Worm (Caenorhabditis elegans) whole organism, L1 larva: ENCODE measurements around the gene Y39B6A.25.
A peak's percentile ranks its signal among the peaks of the same experiment; 100 is the strongest.

Experiments
- C16A3.4 ChIP-seq: fragments of 150-350 bp; optimal IDR thresholded peaks from 2 replicates; lab custom pipeline; 2014; ENCODE audit warnings: missing biosample characterization, missing genetic modification characterization
- C34B4.2 ChIP-seq: sonication (generic microtip); optimal IDR thresholded peaks from 2 replicates; lab custom pipeline; 2017; ENCODE audit warnings: mild to moderate bottlenecking, missing genetic modification characterization, missing compliant biosample characterization
- alr-1 ChIP-seq: fragments of 200-800 bp; sonication (Bioruptor generic); optimal IDR thresholded peaks from 2 replicates; lab custom pipeline; 2018; ENCODE audit warnings: borderline replicate concordance, mild to moderate bottlenecking, missing genetic modification characterization, missing compliant biosample characterization
- aly-2 ChIP-seq: fragments of 150-350 bp; optimal IDR thresholded peaks from 2 replicates; lab custom pipeline; 2014; ENCODE audit warnings: missing biosample characterization, missing genetic modification characterization
- ceh-8 ChIP-seq: fragments of 200-800 bp; sonication (Bioruptor generic); optimal IDR thresholded peaks from 2 replicates; lab custom pipeline; 2018; ENCODE audit warnings: mild to moderate bottlenecking, missing genetic modification characterization, moderate library complexity, missing compliant biosample characterization
- ceh-90 ChIP-seq: sonication (generic microtip); optimal IDR thresholded peaks from 2 replicates; lab custom pipeline; 2016; ENCODE audit warnings: missing genetic modification characterization, missing compliant biosample characterization
- ces-1 ChIP-seq: fragments of 150-350 bp; optimal IDR thresholded peaks from 2 replicates; lab custom pipeline; 2014; ENCODE audit warnings: missing biosample characterization, missing genetic modification reagents, missing genetic modification characterization
- dpl-1 ChIP-seq, 3 experiments: fragments of 150-350 bp in 2 of 3; sonication (generic microtip) in 1 of 3; optimal IDR thresholded peaks; 2 replicates each; lab custom pipeline; 2014 to 2017; ENCODE audit warnings: missing biosample characterization in 3 of 3, missing genetic modification characterization in 3 of 3, missing genetic modification reagents in 3 of 3
- efl-1 ChIP-seq, 4 experiments: fragments of 150-350 bp; optimal IDR thresholded peaks in 3 of 4; peaks in 1 of 4; 1 replicate in 1 of 4; 2 replicates in 3 of 4; lab custom pipeline; 2014; ENCODE audit warnings: missing biosample characterization in 2 of 4, missing genetic modification characterization in 2 of 4, missing genetic modification reagents in 2 of 4
- egl-13 ChIP-seq: sonication (generic microtip); optimal IDR thresholded peaks from 2 replicates; lab custom pipeline; 2016; ENCODE audit warnings: missing genotype, missing genetic modification reagents, missing genetic modification characterization, missing compliant biosample characterization
- egl-27 ChIP-seq, 2 experiments: fragments of 150-350 bp in 1 of 2; sonication (generic microtip); optimal IDR thresholded peaks; 3 replicates each; lab custom pipeline; 2017 to 2018; ENCODE audit warnings: missing biosample characterization in 2 of 2, missing genetic modification characterization in 2 of 2, missing genetic modification reagents in 2 of 2
- elt-3 ChIP-seq, 6 experiments: fragments of 150-350 bp in 1 of 6; sonication (generic microtip); optimal IDR thresholded peaks; 2 replicates each; lab custom pipeline; 2017 to 2018; ENCODE audit warnings: missing biosample characterization in 6 of 6, missing genetic modification characterization in 6 of 6, inconsistent platforms in 1 of 6
- fkh-10 ChIP-seq: sonication (generic microtip); optimal IDR thresholded peaks from 2 replicates; lab custom pipeline; 2017; ENCODE audit warnings: missing biosample characterization, missing genetic modification reagents, missing genetic modification characterization
- fkh-4 ChIP-seq: sonication (generic microtip); optimal IDR thresholded peaks from 2 replicates; lab custom pipeline; 2016; ENCODE audit warnings: missing compliant biosample characterization, missing genetic modification characterization, borderline replicate concordance
- hlh-17 ChIP-seq: fragments of 200-800 bp; sonication (Bioruptor generic); optimal IDR thresholded peaks from 2 replicates; lab custom pipeline; 2018; ENCODE audit warnings: missing genetic modification characterization, mild to moderate bottlenecking, missing compliant biosample characterization, moderate library complexity, borderline replicate concordance
- lin-14 ChIP-seq: fragments of 200-800 bp; sonication (Bioruptor generic); optimal IDR thresholded peaks from 2 replicates; lab custom pipeline; 2018; ENCODE audit warnings: mild to moderate bottlenecking, missing genetic modification characterization, moderate library complexity, missing compliant biosample characterization
- lin-39 ChIP-seq: fragments of 150-350 bp; optimal IDR thresholded peaks from 2 replicates; lab custom pipeline; 2014; ENCODE audit warnings: missing biosample characterization, missing genetic modification reagents, missing genetic modification characterization
- mdl-1 ChIP-seq, 2 experiments: fragments of 150-350 bp; optimal IDR thresholded peaks; 2 replicates each; lab custom pipeline; 2014 to 2017; ENCODE audit warnings: missing biosample characterization in 2 of 2, missing genetic modification characterization in 2 of 2, inconsistent platforms in 1 of 2
- mep-1 ChIP-seq: fragments of 150-350 bp; optimal IDR thresholded peaks from 2 replicates; lab custom pipeline; 2014; ENCODE audit warnings: missing biosample characterization, missing genetic modification characterization
- nhr-19 ChIP-seq: fragments of 200-800 bp; sonication (Bioruptor generic); conservative IDR thresholded peaks from 2 replicates; pipeline ENCODE4 v1.3.6; 2022; ENCODE audit warnings: missing genetic modification characterization, missing compliant biosample characterization
- nhr-20 ChIP-seq: sonication (generic microtip); optimal IDR thresholded peaks from 2 replicates; lab custom pipeline; 2016; ENCODE audit warnings: mild to moderate bottlenecking, missing genetic modification characterization, missing compliant biosample characterization
- nhr-28 ChIP-seq: fragments of 150-350 bp; optimal IDR thresholded peaks from 2 replicates; lab custom pipeline; 2014; ENCODE audit warnings: missing biosample characterization, missing genetic modification characterization
- nhr-71 ChIP-seq: sonication (generic microtip); optimal IDR thresholded peaks from 2 replicates; lab custom pipeline; 2016; ENCODE audit warnings: mild to moderate bottlenecking, missing genetic modification characterization, moderate library complexity, missing compliant biosample characterization
- nhr-77 ChIP-seq: fragments of 150-350 bp; optimal IDR thresholded peaks from 2 replicates; lab custom pipeline; 2014; ENCODE audit warnings: missing biosample characterization, missing genetic modification characterization
- nhr-84 ChIP-seq: sonication (generic microtip); optimal IDR thresholded peaks from 2 replicates; lab custom pipeline; 2017; ENCODE audit warnings: missing biosample characterization, missing genetic modification characterization
- nhr-90 ChIP-seq: sonication (generic microtip); optimal IDR thresholded peaks from 2 replicates; lab custom pipeline; 2016; ENCODE audit warnings: mild to moderate bottlenecking, missing genetic modification characterization, missing compliant biosample characterization; ENCODE audit not compliant: poor library complexity
- pag-3 ChIP-seq: sonication (generic microtip); optimal IDR thresholded peaks from 2 replicates; lab custom pipeline; 2017; ENCODE audit warnings: missing genetic modification characterization, mild to moderate bottlenecking, missing compliant biosample characterization, antibody characterized with exemption, borderline replicate concordance; ENCODE audit not compliant: insufficient read depth
- pax-3 ChIP-seq: fragments of 200-800 bp; sonication (Bioruptor generic); optimal IDR thresholded peaks from 2 replicates; lab custom pipeline; 2018; ENCODE audit warnings: mild to moderate bottlenecking, missing genetic modification characterization, moderate library complexity, missing compliant biosample characterization
- rnt-1 ChIP-seq: sonication (generic microtip); optimal IDR thresholded peaks from 2 replicates; lab custom pipeline; 2016; ENCODE audit warnings: mild to moderate bottlenecking, missing genetic modification characterization, moderate library complexity, missing compliant biosample characterization
- snpc-4 ChIP-seq: fragments of 150-350 bp; optimal IDR thresholded peaks from 2 replicates; lab custom pipeline; 2014; ENCODE audit warnings: missing biosample characterization, missing genetic modification characterization
- snu-23 ChIP-seq: sonication (generic microtip); optimal IDR thresholded peaks from 2 replicates; lab custom pipeline; 2016; ENCODE audit warnings: missing genetic modification characterization, missing compliant biosample characterization
- sox-4 ChIP-seq: sonication (generic microtip); optimal IDR thresholded peaks from 2 replicates; lab custom pipeline; 2016; ENCODE audit warnings: missing genetic modification characterization, missing compliant biosample characterization
- sptf-1 ChIP-seq: fragments of 150-350 bp; optimal IDR thresholded peaks from 2 replicates; lab custom pipeline; 2014; ENCODE audit warnings: missing biosample characterization, missing genetic modification characterization
- sup-37 ChIP-seq: fragments of 200-800 bp; sonication (Bioruptor generic); optimal IDR thresholded peaks from 2 replicates; lab custom pipeline; 2018; ENCODE audit warnings: mild to moderate bottlenecking, missing genetic modification characterization, missing compliant biosample characterization
- tbx-2 ChIP-seq: sonication (generic microtip); optimal IDR thresholded peaks from 2 replicates; lab custom pipeline; 2016; ENCODE audit warnings: missing genetic modification characterization, missing compliant biosample characterization
- unc-130 ChIP-seq: fragments of 150-350 bp; optimal IDR thresholded peaks from 2 replicates; lab custom pipeline; 2017; ENCODE audit warnings: missing biosample characterization, missing genetic modification characterization, inconsistent platforms
- xbp-1 ChIP-seq: sonication (generic microtip); optimal IDR thresholded peaks from 2 replicates; lab custom pipeline; 2016; ENCODE audit warnings: missing genetic modification characterization, missing compliant biosample characterization

Y39B6A.25 gene

ce11 chrV:19001016-19001415 lies 25.2 kb upstream of the Y39B6A.25 start, which contains the start of gene Y39B6A.34 (continued):
- TF ChIP-seq sptf-1 (tag; lab: Kevin White, UChicago) (no peak), nhr-84 (tag; lab: Kevin White, UChicago) (no peak), egl-27 (tag; optimal IDR thresholded peaks at IDR 0.05; lab: Kevin White, UChicago) (no peak), nhr-20 (no peak), rnt-1 (tag; lab: Kevin White, UChicago) (no peak), C16A3.4 (tag; lab: Kevin White, UChicago) (peak; percentile 1), nhr-71 (tag; lab: Kevin White, UChicago) (peak; percentile 45), alr-1 (tag; lab: Kevin White, UChicago) (no peak), tbx-2 (tag; lab: Kevin White, UChicago) (peak; percentile 15), egl-13 (tag; lab: Kevin White, UChicago) (no peak), C34B4.2 (tag; lab: Kevin White, UChicago) (no peak), xbp-1 (tag; lab: Kevin White, UChicago) (no peak)
- TF ChIP-seq, all 84 proteins: peak for 15

DNA sequence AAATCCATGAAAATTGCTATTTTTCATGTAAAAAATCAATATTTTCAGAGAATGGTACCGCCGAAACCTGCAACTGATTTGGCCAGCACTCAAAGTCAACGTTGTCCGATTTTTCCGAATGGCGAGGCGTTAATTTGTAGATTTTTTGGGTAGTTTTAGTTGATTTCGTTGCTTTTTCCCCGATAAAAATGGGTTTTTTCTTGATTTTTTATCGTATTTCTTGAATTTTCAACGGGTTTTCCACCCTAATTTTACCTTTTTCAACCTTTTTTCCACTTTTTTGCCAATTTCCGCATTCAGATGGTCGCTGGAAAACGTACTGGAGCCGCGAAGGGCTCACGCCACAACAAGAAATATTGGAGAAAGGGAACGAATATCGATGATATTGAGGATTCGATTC lies 24.6 kb upstream of the Y39B6A.25 start, which contains the start of gene Y39B6A.33:
Gene Y39B6A.33, plus strand, starts transcription at position 301 of the 400 bp plus-strand sequence.
- TF ChIP-seq dpl-1 (GFP tag; optimal IDR thresholded peaks at IDR 0.05; lab: Kevin White, UChicago) (no peak), sptf-1 (tag; lab: Kevin White, UChicago) (no peak), unc-130 (tag; lab: Kevin White, UChicago) (no peak), pax-3 (tag; lab: Kevin White, UChicago) (no peak), egl-13 (tag; lab: Kevin White, UChicago) (no peak), nhr-71 (tag; lab: Kevin White, UChicago) (no peak), aly-2 (tag; lab: Kevin White, UChicago) (no peak), C16A3.4 (tag; lab: Kevin White, UChicago) (no peak), lin-14 (GFP tag; lab: Kevin White, UChicago) (no peak), mep-1 (tag; lab: Kevin White, UChicago) (no peak), nhr-90 (no peak), pag-3 (tag; lab: Kevin White, UChicago) (no peak), nhr-84 (tag; lab: Kevin White, UChicago) (no peak), xbp-1 (tag; lab: Kevin White, UChicago) (no peak), tbx-2 (tag; lab: Kevin White, UChicago) (no peak), snu-23 (GFP tag; lab: Kevin White, UChicago) (no peak)
- TF ChIP-seq, all 84 proteins: peak for 0

DNA sequence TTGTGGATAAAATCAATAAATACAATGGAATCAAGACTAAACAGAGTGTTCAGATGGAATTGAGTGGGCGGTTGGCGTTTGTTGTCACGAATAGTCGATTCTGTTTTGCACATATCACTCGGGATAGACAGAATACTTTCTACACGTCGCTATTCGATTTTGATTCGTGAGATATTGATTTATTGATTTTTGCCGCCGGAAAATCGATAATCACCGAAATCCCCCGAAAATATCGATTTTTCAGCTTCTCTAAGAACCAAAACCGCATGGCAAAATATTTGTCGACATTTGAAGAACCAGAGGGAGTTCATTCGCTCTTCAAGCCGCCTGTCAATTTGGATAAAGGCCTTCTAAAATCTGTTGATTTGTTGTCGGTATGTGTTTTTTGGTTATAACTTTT lies 15.9 kb upstream of the Y39B6A.25 start:
- no peak for TF ChIP-seq ceh-8
- TF ChIP-seq C34B4.2 (tag; lab: Kevin White, UChicago), result no peak
- TF ChIP-seq ces-1 (GFP tag; lab: Kevin White, UChicago), result no peak
- no peak for TF ChIP-seq aly-2 (tag; lab: Kevin White, UChicago)
- TF ChIP-seq nhr-19 (GFP tag; lab: Robert Waterston, UW), result no peak
- no peak for TF ChIP-seq C16A3.4 (tag; lab: Kevin White, UChicago)
- no peak for TF ChIP-seq snpc-4 (tag; lab: Kevin White, UChicago)
- TF ChIP-seq xbp-1 (tag; lab: Kevin White, UChicago), result no peak
- TF ChIP-seq lin-39, result no peak
- TF ChIP-seq, all 84 proteins: peak for 0

DNA sequence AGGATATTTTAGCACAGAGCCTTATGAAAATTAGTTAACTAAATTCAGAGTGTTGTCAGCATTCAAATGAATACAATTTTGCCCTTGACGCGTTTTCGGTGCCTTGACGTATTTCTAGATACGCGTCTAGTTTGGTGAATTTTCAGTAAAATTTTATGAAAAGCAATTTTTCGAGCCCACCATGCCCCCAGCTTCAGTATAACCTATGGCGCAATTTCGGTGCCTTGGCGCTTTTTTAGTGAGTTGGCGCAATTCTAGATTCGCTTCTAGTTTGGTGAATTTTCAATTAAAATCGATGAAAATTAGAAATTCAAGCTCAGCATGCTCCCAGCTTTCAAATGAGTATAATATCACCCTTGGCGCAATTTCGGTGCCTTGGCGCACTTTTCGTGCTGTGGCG lies 13.0 kb upstream of the Y39B6A.25 start:
- TF ChIP-seq nhr-77 (tag; lab: Kevin White, UChicago) (no peak), mep-1 (tag; lab: Kevin White, UChicago) (no peak), fkh-4 (tag; lab: Kevin White, UChicago) (no peak), elt-3 (tag; optimal IDR thresholded peaks at IDR 0.05; lab: Kevin White, UChicago) (no peak), nhr-28 (tag; lab: Kevin White, UChicago) (no peak), nhr-90 (no peak), alr-1 (tag; lab: Kevin White, UChicago) (no peak), fkh-10 (no peak), sup-37 (GFP tag; lab: Kevin White, UChicago) (no peak), efl-1 (optimal IDR thresholded peaks at IDR 0.05; lab: Kevin White, UChicago) (no peak), efl-1 (GFP tag; optimal IDR thresholded peaks at IDR 0.05 in 1 of 2; lab: Kevin White, UChicago) (no peak), sox-4 (tag; lab: Kevin White, UChicago) (no peak), mdl-1 (tag; optimal IDR thresholded peaks at IDR 0.05; lab: Kevin White, UChicago) (no peak), hlh-17 (GFP tag; lab: Kevin White, UChicago) (no peak), ceh-90 (tag; lab: Kevin White, UChicago) (no peak), sptf-1 (tag; lab: Kevin White, UChicago) (no peak)
- TF ChIP-seq, all 84 proteins: peak for 0
